Worm (Caenorhabditis elegans) whole organism, mixed stage, embryonic: ENCODE results near the gene Y45G12C.10.
"Not testable (repeated sequence)": the region's sequence is repeated elsewhere in the genome, so short reads cannot be mapped to it uniquely, and the experiment has no call there.

Source experiments
- ceh-83 ChIP-seq: fragments of 200-800 bp; sonication (Bioruptor generic); optimal IDR thresholded peaks from 2 replicates; lab custom pipeline; 2018; ENCODE audit warnings: mild to moderate bottlenecking, missing genetic modification characterization, missing compliant biosample characterization
- ces-1 ChIP-seq: fragments of 150-350 bp; optimal IDR thresholded peaks from 2 replicates; lab custom pipeline; 2014; ENCODE audit warnings: missing biosample characterization, missing genetic modification reagents, missing genetic modification characterization
- drap-1 ChIP-seq: fragments of 200-800 bp; sonication (Bioruptor generic); optimal IDR thresholded peaks from 3 replicates; lab custom pipeline; 2018; ENCODE audit warnings: mild to moderate bottlenecking, missing genetic modification characterization, missing compliant biosample characterization
- ham-2 ChIP-seq: fragments of 200-800 bp; sonication (Bioruptor generic); optimal IDR thresholded peaks from 2 replicates; lab custom pipeline; 2018; ENCODE audit warnings: mild to moderate bottlenecking, missing genetic modification characterization, missing compliant biosample characterization
- lin-13 ChIP-seq: fragments of 150-350 bp; optimal IDR thresholded peaks from 2 replicates; lab custom pipeline; 2014; ENCODE audit warnings: missing biosample characterization, missing genetic modification characterization
- nhr-237 ChIP-seq: fragments of 150-350 bp; optimal IDR thresholded peaks from 2 replicates; lab custom pipeline; 2014; ENCODE audit warnings: missing biosample characterization, missing genetic modification characterization
- nhr-28 ChIP-seq: fragments of 150-350 bp; optimal IDR thresholded peaks from 2 replicates; lab custom pipeline; 2014; ENCODE audit warnings: missing biosample characterization, missing genetic modification characterization
- nhr-76 ChIP-seq: sonication (generic microtip); optimal IDR thresholded peaks from 2 replicates; lab custom pipeline; 2017; ENCODE audit warnings: missing biosample characterization, missing genetic modification characterization
- pha-4 ChIP-seq: fragments of 150-350 bp; optimal IDR thresholded peaks from 2 replicates; lab custom pipeline; 2018; ENCODE audit warnings: missing biosample characterization, missing genetic modification reagents, missing genetic modification characterization
- snpc-4 ChIP-seq: fragments of 150-350 bp; optimal IDR thresholded peaks from 2 replicates; lab custom pipeline; 2014; ENCODE audit warnings: missing biosample characterization, missing genetic modification characterization
- unc-39 ChIP-seq: fragments of 150-350 bp; optimal IDR thresholded peaks from 2 replicates; lab custom pipeline; 2014; ENCODE audit warnings: missing biosample characterization, missing genetic modification characterization
- unc-62 ChIP-seq: fragments of 150-350 bp; optimal IDR thresholded peaks from 2 replicates; lab custom pipeline; 2014; ENCODE audit warnings: missing biosample characterization, missing genetic modification reagents, missing genetic modification characterization
- zip-8 ChIP-seq: fragments of 150-350 bp; optimal IDR thresholded peaks from 2 replicates; lab custom pipeline; 2014; ENCODE audit warnings: missing biosample characterization, missing genetic modification characterization

DNA sequence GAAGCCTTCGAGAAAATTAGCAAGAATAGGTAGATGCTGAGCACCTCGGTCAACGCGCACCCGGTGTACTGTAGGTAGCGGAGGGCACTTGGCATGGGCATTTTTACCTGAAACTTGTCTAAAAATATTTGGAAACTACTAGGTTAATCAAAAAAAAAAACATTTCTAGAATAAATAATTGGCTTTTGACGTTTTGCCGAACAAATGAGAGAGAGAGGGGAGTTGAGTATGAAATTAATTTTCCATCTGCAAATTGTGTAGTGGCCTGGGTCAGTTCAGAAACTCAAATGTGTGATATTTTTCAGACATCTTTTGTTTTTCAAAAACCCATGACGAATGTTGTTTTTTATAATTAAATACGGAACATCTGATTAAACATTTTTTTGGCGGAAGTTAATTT, at the start of gene Y45G12C.10:
- not testable (repeated sequence) for TF ChIP-seq ham-2 (GFP tag; lab: Kevin White, UChicago); unc-62 (GFP tag; lab: Kevin White, UChicago); ces-1; lin-13 (tag; lab: Kevin White, UChicago); zip-8 (tag; lab: Kevin White, UChicago); ceh-83 (GFP tag; lab: Kevin White, UChicago); unc-39; nhr-76 (tag; lab: Kevin White, UChicago); pha-4 (tag; lab: Kevin White, UChicago); drap-1; snpc-4 (tag; lab: Kevin White, UChicago); nhr-28 (tag; lab: Kevin White, UChicago); nhr-237 (tag; lab: Kevin White, UChicago)
